Worm (Caenorhabditis elegans): ENCODE data around the gene F07G6.2.
"Not testable (repeated sequence)": the region's sequence is repeated elsewhere in the genome, so short reads cannot be mapped to it uniquely, and the experiment has no call there.

Gene F07G6.2

DNA sequence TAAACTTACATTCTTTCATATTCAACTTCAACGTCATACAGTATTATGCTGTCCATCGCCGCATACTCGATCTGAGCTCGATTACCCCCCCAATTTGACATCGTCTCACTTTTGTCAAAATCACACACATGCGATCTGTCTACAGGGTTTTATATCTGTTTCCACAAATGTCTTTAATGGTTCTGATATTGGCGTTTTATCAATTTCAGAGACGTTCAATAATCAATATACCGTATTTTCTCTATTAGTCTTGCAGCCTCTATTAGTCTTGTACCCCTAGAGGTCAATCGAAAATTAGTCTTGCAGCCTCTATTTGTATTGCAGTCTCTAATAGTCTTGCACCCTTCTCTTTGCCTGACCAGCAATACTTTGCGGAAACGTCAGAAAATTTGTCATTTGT, 21.3 kb downstream of the F07G6.2 start, which contains the start of gene Y75D11A.6:
Y75D11A.6 (minus strand) TSS at position 101 of the 400 bp plus-strand sequence.
- not testable (repeated sequence) for TF ChIP-seq nhr-6 (tag; optimal IDR thresholded peaks at IDR 0.05); sma-3 (GFP tag; optimal IDR thresholded peaks at IDR 0.05); ZK546.5 (tag; optimal IDR thresholded peaks at IDR 0.05)

ce11 chrX:1769636-1770035, 42.5 kb downstream of the F07G6.2 start:
- TF ChIP-seq elt-3 (tag; optimal IDR thresholded peaks at IDR 0.05), result no peak
- no peak for TF ChIP-seq alr-1 (tag; optimal IDR thresholded peaks at IDR 0.05)
- TF ChIP-seq unc-55 (GFP tag; optimal IDR thresholded peaks at IDR 0.05), result no peak
- TF ChIP-seq dmd-4 (tag; optimal IDR thresholded peaks at IDR 0.05), result no peak
- no peak for TF ChIP-seq nhr-10 (tag; optimal IDR thresholded peaks at IDR 0.05)
- no peak for TF ChIP-seq ama-1 (optimal IDR thresholded peaks at IDR 0.05)
- TF ChIP-seq Y55F3AM.14 (GFP tag; optimal IDR thresholded peaks at IDR 0.05), result no peak
- TF ChIP-seq nhr-21 (tag; optimal IDR thresholded peaks at IDR 0.05), result no peak
- TF ChIP-seq nhr-77 (tag; optimal IDR thresholded peaks at IDR 0.05), result no peak

DNA sequence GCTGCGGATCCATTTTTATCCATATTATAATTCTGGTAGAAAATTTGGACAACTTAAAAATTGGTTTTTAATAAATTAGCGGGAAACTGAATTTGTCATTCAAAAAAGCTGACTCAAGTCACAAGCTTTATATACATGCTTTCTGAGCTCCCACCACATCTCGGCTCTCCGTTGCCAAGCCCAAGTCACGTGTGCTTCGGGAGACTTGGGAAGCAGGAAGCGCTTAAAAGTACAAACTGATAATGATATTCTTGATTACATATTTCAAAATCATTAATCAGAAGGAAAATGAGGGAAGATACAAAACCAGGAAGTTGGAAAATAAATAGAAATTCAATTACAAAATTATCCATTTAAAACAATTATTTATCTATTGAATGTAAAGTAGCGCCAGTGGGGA, 50.8 kb downstream of the F07G6.2 start, which contains the start of gene elc-2:
elc-2 (minus strand) TSS at position 101 of the 400 bp plus-strand sequence.
- no peak for TF ChIP-seq unc-62 (GFP tag; optimal IDR thresholded peaks at IDR 0.05)
